Worm (Caenorhabditis elegans) whole organism, L4 larva: ENCODE measurements around the gene F44E2.4.
A peak's percentile ranks its signal among the peaks of the same experiment; 100 is the strongest.

Experiments used
- T26A8.4 ChIP-seq: fragments of 200-800 bp; sonication (Bioruptor generic); IDR thresholded peaks from 2 replicates; pipeline ENCODE4 v1.3.6; 2022; ENCODE audit warnings: missing genetic modification characterization, missing compliant biosample characterization
- ama-1 ChIP-seq: fragments of 150-350 bp; optimal IDR thresholded peaks from 2 replicates; lab custom pipeline; 2014; ENCODE audit warnings: inconsistent platforms, mixed read lengths
- nhr-10 ChIP-seq: fragments of 150-350 bp; optimal IDR thresholded peaks from 2 replicates; lab custom pipeline; 2014; ENCODE audit warnings: missing biosample characterization, missing genetic modification characterization
- nhr-28 ChIP-seq: fragments of 150-350 bp; optimal IDR thresholded peaks from 2 replicates; lab custom pipeline; 2014; ENCODE audit warnings: missing biosample characterization, missing genetic modification characterization
- unc-62 ChIP-seq, 3 experiments: fragments of 150-350 bp in 1 of 3; sonication (generic microtip); optimal IDR thresholded peaks in 2 of 3; peaks in 1 of 3; 1 replicate in 1 of 3; 2 replicates in 2 of 3; lab custom pipeline; 2014 to 2017; ENCODE audit warnings: missing biosample characterization in 3 of 3, missing genetic modification characterization in 3 of 3, missing genetic modification reagents in 3 of 3, missing genotype in 1 of 3

DNA sequence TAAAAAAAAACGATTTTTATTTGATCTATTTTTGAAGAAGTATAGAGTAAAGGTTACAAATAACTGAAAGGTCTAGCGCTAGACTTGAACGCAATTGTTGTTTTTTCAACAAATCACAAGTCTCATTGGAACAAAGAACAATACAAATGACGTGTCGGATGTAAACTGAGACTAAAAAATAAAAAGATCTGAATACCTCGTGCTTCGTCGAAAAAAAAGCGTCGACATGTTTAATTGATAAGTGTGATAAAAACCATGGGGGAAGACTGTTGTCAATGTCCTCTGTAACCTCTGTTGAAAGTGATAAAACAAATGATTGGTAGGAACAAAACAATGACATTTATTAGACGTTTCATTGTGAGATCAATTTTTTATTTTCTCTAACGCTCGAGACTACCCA is 55.5 kb downstream of the F44E2.4 start:
- TF ChIP-seq nhr-10 (tag; lab: Kevin White, UChicago) (no peak), nhr-28 (tag; lab: Kevin White, UChicago) (peak; percentile 78), unc-62 (GFP tag; optimal IDR thresholded peaks at IDR 0.05 in 1 of 2; lab: Kevin White, UChicago) (no peak), unc-62 (tag; optimal IDR thresholded peaks at IDR 0.05; lab: Kevin White, UChicago) (no peak), ama-1 (no peak), T26A8.4 (GFP tag; lab: Robert Waterston, UW) (no peak)
